Fruit fly (Drosophila melanogaster): ENCODE data around the gene 5PtaseI.

Gene 5PtaseI

dm6 chr3R:25039028-25039476 lies 5.9 kb downstream of the 5PtaseI start, which contains the start of the genes Ythdf and bai (continued):
- TF ChIP-seq ATbp (GFP tag; optimal IDR thresholded peaks at IDR 0.05) (no peak), hb (GFP tag; IDR thresholded peaks at IDR 0.05; ENCODE audit: partially characterized antibody) (peak; percentile 78), CG18476 (GFP tag; optimal IDR thresholded peaks at IDR 0.05) (peak; percentile 41), emc (GFP tag; optimal IDR thresholded peaks at IDR 0.05) (no peak), CG34376 (GFP tag; optimal IDR thresholded peaks at IDR 0.05) (peak; percentile 13), CG7963 (GFP tag; IDR thresholded peaks at IDR 0.05; ENCODE audit: partially characterized antibody) (peak; percentile 55; the same call in 1 of the 3 replicates), Side (GFP tag; optimal IDR thresholded peaks at IDR 0.05) (peak; percentile 27), CG10267 (tag; optimal IDR thresholded peaks at IDR 0.05) (peak; percentile 98), Bteb2 (GFP tag; optimal IDR thresholded peaks at IDR 0.05) (peak; percentile 53), shn (GFP tag; optimal IDR thresholded peaks at IDR 0.05) (peak; percentile 16), dm (GFP tag; optimal IDR thresholded peaks at IDR 0.05) (peak; percentile 28), Hsf (GFP tag; optimal IDR thresholded peaks at IDR 0.05) (peak; percentile 50), Dp (GFP tag; optimal IDR thresholded peaks at IDR 0.05) (peak; percentile 47), Dll (GFP tag; IDR thresholded peaks at IDR 0.05; ENCODE audit: partially characterized antibody) (peak; percentile 91), NC2β (GFP tag; optimal IDR thresholded peaks at IDR 0.05) (peak; percentile 44), CG43689 (GFP tag; IDR thresholded peaks at IDR 0.05) (no peak), CG11085 (GFP tag; IDR thresholded peaks at IDR 0.05) (0 out of 2 replicates have a peak, but pooled peaks have one; percentile 19), Lpt (GFP tag; optimal IDR thresholded peaks at IDR 0.05) (no peak), E2f2 (GFP tag; IDR thresholded peaks at IDR 0.05) (peak; percentile 65), pho (GFP tag; optimal IDR thresholded peaks at IDR 0.05) (peak; percentile 38), CG15601 (tag; optimal IDR thresholded peaks at IDR 0.05) (no peak), ap (GFP tag; IDR thresholded peaks at IDR 0.05) (no peak), phol (tag; optimal IDR thresholded peaks at IDR 0.05) (peak; percentile 62), CG13287 (GFP tag; IDR thresholded peaks at IDR 0.05; ENCODE audit: partially characterized antibody) (peak; percentile 91), nerfin-2 (GFP tag; IDR thresholded peaks at IDR 0.05; ENCODE audit: partially characterized antibody) (peak; percentile 56; the same call in 1 of the 2 replicates), Ets65A (GFP tag) (peak; percentile 93), CG13123 (GFP tag; optimal IDR thresholded peaks at IDR 0.05) (no peak), CG3995 (GFP tag; optimal IDR thresholded peaks at IDR 0.05) (peak; percentile 41), lilli (GFP tag; optimal IDR thresholded peaks at IDR 0.05) (peak; percentile 67), prd (optimal IDR thresholded peaks at IDR 0.05) (no peak), prd (GFP tag; IDR thresholded peaks at IDR 0.05) (no peak), gfzf (GFP tag; optimal IDR thresholded peaks at IDR 0.05) (peak; percentile 51), CG2116 (GFP tag; optimal IDR thresholded peaks at IDR 0.05) (peak; percentile 85), Gsc (GFP tag; IDR thresholded peaks at IDR 0.05) (no peak), disco-r (GFP tag; optimal IDR thresholded peaks at IDR 0.05) (no peak), Doc3 (GFP tag; IDR thresholded peaks at IDR 0.05; ENCODE audit: partially characterized antibody) (peak; percentile 60), chinmo (GFP tag; IDR thresholded peaks at IDR 0.05; ENCODE audit: partially characterized antibody) (peak; percentile 57; the same call in 1 of the 4 replicates), zfh2 (GFP tag; optimal IDR thresholded peaks at IDR 0.05) (peak; percentile 69), HLH4C (GFP tag; IDR thresholded peaks at IDR 0.05; ENCODE audit: partially characterized antibody) (peak; percentile 80), fd3F (GFP tag; optimal IDR thresholded peaks at IDR 0.05) (no peak), ind (GFP tag; optimal IDR thresholded peaks at IDR 0.05) (no peak), zen (tag; optimal IDR thresholded peaks at IDR 0.05) (peak; percentile 48), Fer3 (tag; optimal IDR thresholded peaks at IDR 0.05) (no peak), dimm (GFP tag; IDR thresholded peaks at IDR 0.05) (no peak), Hr51 (GFP tag; optimal IDR thresholded peaks at IDR 0.05) (peak in 1 of 2 experiments; percentile 52), CG10959 (GFP tag; IDR thresholded peaks at IDR 0.05) (no peak), Trl (optimal IDR thresholded peaks at IDR 0.05) (no peak), Trl (GFP tag; optimal IDR thresholded peaks at IDR 0.05) (peak; percentile 31), CG4707 (GFP tag; optimal IDR thresholded peaks at IDR 0.05) (no peak), crp (GFP tag; optimal IDR thresholded peaks at IDR 0.05) (peak in 1 of 2 experiments; percentile 42)
